Fruit fly (Drosophila melanogaster): ENCODE results near the gene Tsp29Fa.

- no peak for TF ChIP-seq OdsH (GFP tag; optimal IDR thresholded peaks at IDR 0.05)
- no peak for TF ChIP-seq usp (GFP tag; optimal IDR thresholded peaks at IDR 0.05)
- no peak for TF ChIP-seq fru (GFP tag; optimal IDR thresholded peaks at IDR 0.05)
- no peak for TF ChIP-seq psq (GFP tag; optimal IDR thresholded peaks at IDR 0.05)
- TF ChIP-seq lola (GFP tag; optimal IDR thresholded peaks at IDR 0.05), result no peak
- TF ChIP-seq sv (GFP tag; optimal IDR thresholded peaks at IDR 0.05), result no peak
- no peak for TF ChIP-seq h (GFP tag; optimal IDR thresholded peaks at IDR 0.05)
- no peak for TF ChIP-seq sage (GFP tag; optimal IDR thresholded peaks at IDR 0.05)
- TF ChIP-seq tai (GFP tag; optimal IDR thresholded peaks at IDR 0.05), result no peak
- no peak for TF ChIP-seq Myc (optimal IDR thresholded peaks at IDR 0.05)
- no peak for TF ChIP-seq br (GFP tag; optimal IDR thresholded peaks at IDR 0.05)
- no peak for TF ChIP-seq CG32264 (GFP tag; optimal IDR thresholded peaks at IDR 0.05)
- TF ChIP-seq pan (optimal IDR thresholded peaks at IDR 0.05), result no peak
Observed at dm6 chr2L:8980359-8980758, 46.6 kb downstream of the Tsp29Fa start, which contains the start of gene CG18662.
